Worm (Caenorhabditis elegans) whole organism, young adult: ENCODE measurements around the gene R102.3.
"Not testable (repeated sequence)": the region's sequence is repeated elsewhere in the genome, so short reads cannot be mapped to it uniquely, and the experiment has no call there.

Experiments used
- B0019.2 ChIP-seq: fragments of 200-800 bp; sonication (Bioruptor generic); conservative IDR thresholded peaks from 2 replicates; pipeline ENCODE4 v1.3.6; 2022; ENCODE audit warnings: missing genetic modification reagents, missing genetic modification characterization, missing compliant biosample characterization
- F33H1.4 ChIP-seq: fragments of 200-800 bp; sonication (Bioruptor generic); IDR thresholded peaks from 2 replicates; pipeline ENCODE4 v1.3.6; 2022; ENCODE audit warnings: missing genetic modification reagents, missing genetic modification characterization, missing compliant biosample characterization
- K11D2.4 ChIP-seq: fragments of 200-800 bp; sonication (Bioruptor generic); IDR thresholded peaks from 2 replicates; pipeline ENCODE4 v1.3.6; 2022; ENCODE audit warnings: missing genetic modification reagents, missing genetic modification characterization, missing compliant biosample characterization
- K12H6.12 ChIP-seq: fragments of 200-800 bp; sonication (Bioruptor generic); optimal IDR thresholded peaks from 2 replicates; lab custom pipeline; 2018; ENCODE audit warnings: mild to moderate bottlenecking, missing genetic modification characterization, missing compliant biosample characterization
- Y53G8AR.9 ChIP-seq: fragments of 200-800 bp; sonication (Bioruptor generic); conservative IDR thresholded peaks from 2 replicates; pipeline ENCODE4 v1.3.6; 2022; ENCODE audit warnings: missing genetic modification reagents, missing genetic modification characterization, missing compliant biosample characterization
- akir-1 ChIP-seq: fragments of 200-800 bp; sonication (Bioruptor generic); optimal IDR thresholded peaks from 2 replicates; lab custom pipeline; 2018; ENCODE audit warnings: mild to moderate bottlenecking, missing genetic modification characterization, moderate library complexity, missing compliant biosample characterization
- attf-5 ChIP-seq: fragments of 200-800 bp; sonication (Bioruptor generic); optimal IDR thresholded peaks from 2 replicates; lab custom pipeline; 2018; ENCODE audit warnings: mild to moderate bottlenecking, missing genetic modification characterization, missing compliant biosample characterization
- cebp-1 ChIP-seq, 2 experiments: fragments of 200-800 bp in 1 of 2; sonication (Bioruptor generic) in 1 of 2; sonication (generic microtip) in 1 of 2; IDR thresholded peaks in 1 of 2; optimal IDR thresholded peaks in 1 of 2; 2 replicates each; pipeline versions ENCODE4 v1.3.6 to Lab custom; 2017 to 2022; ENCODE audit warnings: missing compliant biosample characterization in 2 of 2, missing genetic modification characterization in 2 of 2, mild to moderate bottlenecking in 1 of 2, missing genetic modification reagents in 1 of 2, moderate library complexity in 1 of 2
- ceh-100 ChIP-seq: fragments of 200-800 bp; sonication (Bioruptor generic); IDR thresholded peaks from 2 replicates; pipeline ENCODE4 v1.3.6; 2022; ENCODE audit warnings: missing genetic modification reagents, missing genetic modification characterization, missing compliant biosample characterization
- ceh-79 ChIP-seq: sonication (generic microtip); optimal IDR thresholded peaks from 2 replicates; lab custom pipeline; 2017; ENCODE audit warnings: mild to moderate bottlenecking, missing genetic modification characterization, missing compliant biosample characterization
- die-1 ChIP-seq: sonication (generic microtip); optimal IDR thresholded peaks from 2 replicates; lab custom pipeline; 2016; ENCODE audit warnings: missing genotype, mild to moderate bottlenecking, missing genetic modification characterization, missing compliant biosample characterization
- dox-1 ChIP-seq: fragments of 200-800 bp; sonication (Bioruptor generic); IDR thresholded peaks from 2 replicates; pipeline ENCODE4 v1.3.6; 2022; ENCODE audit warnings: missing genetic modification reagents, missing genetic modification characterization, missing compliant biosample characterization
- efl-1 ChIP-seq: fragments of 150-350 bp; optimal IDR thresholded peaks from 2 replicates; lab custom pipeline; 2014; ENCODE audit warnings: missing biosample characterization, missing genetic modification reagents, missing genetic modification characterization
- fkh-3 ChIP-seq: sonication (generic microtip); optimal IDR thresholded peaks from 2 replicates; lab custom pipeline; 2016; ENCODE audit warnings: mild to moderate bottlenecking, missing genetic modification characterization, missing compliant biosample characterization
- hlh-12 ChIP-seq: sonication (generic microtip); optimal IDR thresholded peaks from 2 replicates; lab custom pipeline; 2016; ENCODE audit warnings: missing genetic modification characterization, missing compliant biosample characterization
- hlh-26 ChIP-seq: fragments of 200-800 bp; sonication (Bioruptor generic); conservative IDR thresholded peaks from 2 replicates; pipeline ENCODE4 v1.3.6; 2022; ENCODE audit warnings: missing genetic modification reagents, missing genetic modification characterization, missing compliant biosample characterization
- hsf-1 ChIP-seq: fragments of 200-800 bp; sonication (Bioruptor generic); IDR thresholded peaks from 2 replicates; pipeline ENCODE4 v1.3.6; 2022; ENCODE audit warnings: missing genetic modification reagents, missing genetic modification characterization, missing compliant biosample characterization
- let-607 ChIP-seq, 2 experiments: fragments of 200-800 bp in 1 of 2; sonication (Bioruptor generic) in 1 of 2; sonication (generic microtip) in 1 of 2; optimal IDR thresholded peaks; 2 replicates each; lab custom pipeline; 2016 to 2018; ENCODE audit warnings: mild to moderate bottlenecking in 2 of 2, missing compliant biosample characterization in 2 of 2, missing genetic modification characterization in 2 of 2, moderate library complexity in 2 of 2, missing genotype in 1 of 2
- lin-35 ChIP-seq, 3 experiments: fragments of 150-350 bp in 2 of 3; sonication (generic microtip) in 1 of 3; optimal IDR thresholded peaks; 2 replicates each; lab custom pipeline; 2014 to 2018; ENCODE audit warnings: missing biosample characterization in 3 of 3, missing genetic modification characterization in 3 of 3, missing genetic modification reagents in 3 of 3
- lin-40 ChIP-seq: sonication (generic microtip); optimal IDR thresholded peaks from 2 replicates; lab custom pipeline; 2016; ENCODE audit warnings: missing genetic modification characterization, mild to moderate bottlenecking, missing compliant biosample characterization, missing genotype, missing genetic modification reagents
- lsl-1 ChIP-seq: fragments of 200-800 bp; sonication (Bioruptor generic); optimal IDR thresholded peaks from 2 replicates; lab custom pipeline; 2018; ENCODE audit warnings: mild to moderate bottlenecking, missing genetic modification characterization, moderate library complexity, missing compliant biosample characterization
- lsy-27 ChIP-seq: sonication (generic microtip); optimal IDR thresholded peaks from 2 replicates; lab custom pipeline; 2017; ENCODE audit warnings: missing genetic modification characterization, mild to moderate bottlenecking, missing compliant biosample characterization, antibody characterized with exemption, missing genotype, borderline replicate concordance; ENCODE audit not compliant: insufficient read depth
- madf-10 ChIP-seq: sonication (generic microtip); optimal IDR thresholded peaks from 2 replicates; lab custom pipeline; 2016; ENCODE audit warnings: mild to moderate bottlenecking, missing genetic modification characterization, missing compliant biosample characterization
- madf-3 ChIP-seq: fragments of 200-800 bp; sonication (Bioruptor generic); IDR thresholded peaks from 2 replicates; pipeline ENCODE4 v1.3.6; 2022; ENCODE audit warnings: missing genetic modification reagents, missing genetic modification characterization, missing compliant biosample characterization
- madf-6 ChIP-seq: fragments of 200-800 bp; sonication (Bioruptor generic); IDR thresholded peaks from 2 replicates; pipeline ENCODE4 v1.3.6; 2022; ENCODE audit warnings: missing genetic modification reagents, missing genetic modification characterization, missing compliant biosample characterization
- mcd-1 ChIP-seq: fragments of 200-800 bp; sonication (Bioruptor generic); IDR thresholded peaks from 2 replicates; pipeline ENCODE4 v1.3.6; 2022; ENCODE audit warnings: missing genetic modification reagents, missing genetic modification characterization, missing compliant biosample characterization
- nfya-2 ChIP-seq: fragments of 200-800 bp; sonication (Bioruptor generic); IDR thresholded peaks from 2 replicates; pipeline ENCODE4 v1.3.6; 2022; ENCODE audit warnings: missing genetic modification reagents, missing genetic modification characterization, missing compliant biosample characterization
- pha-4 ChIP-seq: fragments of 150-350 bp; sonication (generic microtip); optimal IDR thresholded peaks from 2 replicates; lab custom pipeline; 2014; ENCODE audit warnings: missing biosample characterization, missing genetic modification reagents, missing genetic modification characterization
- sdz-38 ChIP-seq: sonication (generic microtip); optimal IDR thresholded peaks from 2 replicates; lab custom pipeline; 2016; ENCODE audit warnings: missing genotype, missing genetic modification characterization, missing compliant biosample characterization
- snpc-1.1 ChIP-seq: sonication (generic microtip); optimal IDR thresholded peaks from 2 replicates; lab custom pipeline; 2017; ENCODE audit warnings: missing genetic modification characterization, mild to moderate bottlenecking, missing compliant biosample characterization, antibody characterized with exemption, moderate library complexity, missing genotype, missing genetic modification reagents; ENCODE audit not compliant: insufficient read depth
- snpc-1.3 ChIP-seq: sonication (generic microtip); optimal IDR thresholded peaks from 2 replicates; lab custom pipeline; 2017; ENCODE audit warnings: missing genetic modification characterization, mild to moderate bottlenecking, missing compliant biosample characterization, antibody characterized with exemption, moderate library complexity, missing genotype, missing genetic modification reagents; ENCODE audit not compliant: insufficient read depth
- somi-1 ChIP-seq: fragments of 200-800 bp; sonication (Bioruptor generic); optimal IDR thresholded peaks from 2 replicates; lab custom pipeline; 2018; ENCODE audit warnings: mild to moderate bottlenecking, missing genetic modification characterization, missing compliant biosample characterization
- tlf-1 ChIP-seq: fragments of 200-800 bp; sonication (Bioruptor generic); optimal IDR thresholded peaks from 2 replicates; lab custom pipeline; 2018; ENCODE audit warnings: mild to moderate bottlenecking, missing genetic modification characterization, missing compliant biosample characterization
- unc-62 ChIP-seq: fragments of 150-350 bp; optimal IDR thresholded peaks from 2 replicates; lab custom pipeline; 2014; ENCODE audit warnings: missing biosample characterization, missing genetic modification reagents, missing genetic modification characterization
- xnd-1 ChIP-seq: sonication (generic microtip); optimal IDR thresholded peaks from 2 replicates; lab custom pipeline; 2016; ENCODE audit warnings: missing genotype, missing genetic modification reagents, missing genetic modification characterization, missing compliant biosample characterization
- zfh-2 ChIP-seq: fragments of 200-800 bp; sonication (Bioruptor generic); conservative IDR thresholded peaks from 2 replicates; pipeline ENCODE4 v1.3.6; 2022; ENCODE audit warnings: missing genetic modification reagents, missing genetic modification characterization, missing compliant biosample characterization
- zim-3 ChIP-seq: sonication (generic microtip); optimal IDR thresholded peaks from 2 replicates; lab custom pipeline; 2017; ENCODE audit warnings: mild to moderate bottlenecking, missing genetic modification characterization, moderate library complexity, missing compliant biosample characterization
- ztf-22 ChIP-seq: fragments of 200-800 bp; sonication (Bioruptor generic); optimal IDR thresholded peaks from 2 replicates; lab custom pipeline; 2018; ENCODE audit warnings: mild to moderate bottlenecking, missing genetic modification characterization, moderate library complexity, missing compliant biosample characterization
- ztf-3 ChIP-seq: fragments of 200-800 bp; sonication (Bioruptor generic); optimal IDR thresholded peaks from 2 replicates; lab custom pipeline; 2018; ENCODE audit warnings: mild to moderate bottlenecking, missing genetic modification characterization, missing compliant biosample characterization

Gene R102.3

ce11 chrIV:10687307-10687706 is 2.0 kb upstream of the R102.3 start, which contains the start of gene R102.2:
TSS of gene R102.2 (plus strand) at chrIV:10687607.
- not testable (repeated sequence) for TF ChIP-seq let-607 (tag; optimal IDR thresholded peaks at IDR 0.05; lab: Kevin White, UChicago); somi-1 (GFP tag; lab: Kevin White, UChicago); mcd-1 (GFP tag; lab: Robert Waterston, UW)

- TF ChIP-seq pha-4 = no peak
- TF ChIP-seq ceh-100 (GFP tag; lab: Robert Waterston, UW) = no peak
- no peak for TF ChIP-seq zfh-2
- no peak for TF ChIP-seq lsl-1 (GFP tag; lab: Kevin White, UChicago)
- no peak for TF ChIP-seq ztf-3
- no peak for TF ChIP-seq fkh-3 (tag; lab: Kevin White, UChicago)
- no peak for TF ChIP-seq hlh-26 (GFP tag; lab: Robert Waterston, UW)
- TF ChIP-seq zim-3 (tag; lab: Kevin White, UChicago) = no peak
Observed at ce11 chrIV:10690139-10690538, 822 bp downstream of the R102.3 start, which contains the start of gene R102.8. TSS of gene R102.8 (minus strand) at chrIV:10690239.

ce11 chrIV:10695203-10695602 is 5.9 kb downstream of the R102.3 start, which contains the start of gene R102.4:
TSS of gene R102.4 (minus strand) at chrIV:10695303.
- TF ChIP-seq K11D2.4 (GFP tag; lab: Robert Waterston, UW) (no peak), madf-6 (no peak), ztf-22 (no peak), lsy-27 (no peak), efl-1 (GFP tag; lab: Kevin White, UChicago) (no peak), xnd-1 (tag; lab: Kevin White, UChicago) (no peak), let-607 (tag; optimal IDR thresholded peaks at IDR 0.05; lab: Kevin White, UChicago) (no peak), mcd-1 (GFP tag; lab: Robert Waterston, UW) (no peak), Y53G8AR.9 (GFP tag; lab: Robert Waterston, UW) (no peak), die-1 (tag; lab: Kevin White, UChicago) (no peak), snpc-1.1 (no peak), hlh-12 (tag; lab: Kevin White, UChicago) (no peak), ceh-79 (tag; lab: Kevin White, UChicago) (no peak), F33H1.4 (GFP tag; lab: Robert Waterston, UW) (no peak), madf-3 (GFP tag; lab: Robert Waterston, UW) (no peak), sdz-38 (tag; lab: Kevin White, UChicago) (no peak), attf-5 (no peak), unc-62 (GFP tag; lab: Kevin White, UChicago) (no peak), B0019.2 (no peak)

- TF ChIP-seq tlf-1 (GFP tag; lab: Kevin White, UChicago) (no peak), efl-1 (GFP tag; lab: Kevin White, UChicago) (peak; percentile 62), lin-35 (GFP tag; optimal IDR thresholded peaks at IDR 0.05; lab: Kevin White, UChicago) (peak in 1 of 3 experiments; percentile 34), snpc-1.3 (tag; lab: Kevin White, UChicago) (no peak), lin-40 (tag; lab: Kevin White, UChicago) (peak; percentile 52), F33H1.4 (GFP tag; lab: Robert Waterston, UW) (0 out of 2 replicates have a peak, but pooled peaks have one; percentile 12), nfya-2 (GFP tag; lab: Robert Waterston, UW) (no peak), hsf-1 (GFP tag; lab: Robert Waterston, UW) (no peak), snpc-1.1 (no peak), madf-10 (tag; lab: Kevin White, UChicago) (peak; percentile 4), cebp-1 (GFP tag; IDR thresholded peaks at IDR 0.05; lab: Robert Waterston, UW) (peak; percentile 97), cebp-1 (tag; optimal IDR thresholded peaks at IDR 0.05; lab: Kevin White, UChicago) (peak; percentile 98), mcd-1 (GFP tag; lab: Robert Waterston, UW) (peak; percentile 28; the same call in 1 of the 2 replicates), K12H6.12 (tag; lab: Kevin White, UChicago) (peak; percentile 10), pha-4 (peak; percentile 4), madf-6 (peak; percentile 64), dox-1 (GFP tag; lab: Robert Waterston, UW) (peak; percentile 28; the same call in 1 of the 2 replicates), akir-1 (GFP tag; lab: Kevin White, UChicago) (no peak)
Observed at ce11 chrIV:10697022-10697979, 8.0 kb downstream of the R102.3 start, which contains the start of gene allo-1. TSS of gene allo-1 (minus strand) at chrIV:10697072.
